Fruit fly (Drosophila melanogaster): Measurements from ENCODE around the gene Gr77a.

Gene Gr77a

DNA sequence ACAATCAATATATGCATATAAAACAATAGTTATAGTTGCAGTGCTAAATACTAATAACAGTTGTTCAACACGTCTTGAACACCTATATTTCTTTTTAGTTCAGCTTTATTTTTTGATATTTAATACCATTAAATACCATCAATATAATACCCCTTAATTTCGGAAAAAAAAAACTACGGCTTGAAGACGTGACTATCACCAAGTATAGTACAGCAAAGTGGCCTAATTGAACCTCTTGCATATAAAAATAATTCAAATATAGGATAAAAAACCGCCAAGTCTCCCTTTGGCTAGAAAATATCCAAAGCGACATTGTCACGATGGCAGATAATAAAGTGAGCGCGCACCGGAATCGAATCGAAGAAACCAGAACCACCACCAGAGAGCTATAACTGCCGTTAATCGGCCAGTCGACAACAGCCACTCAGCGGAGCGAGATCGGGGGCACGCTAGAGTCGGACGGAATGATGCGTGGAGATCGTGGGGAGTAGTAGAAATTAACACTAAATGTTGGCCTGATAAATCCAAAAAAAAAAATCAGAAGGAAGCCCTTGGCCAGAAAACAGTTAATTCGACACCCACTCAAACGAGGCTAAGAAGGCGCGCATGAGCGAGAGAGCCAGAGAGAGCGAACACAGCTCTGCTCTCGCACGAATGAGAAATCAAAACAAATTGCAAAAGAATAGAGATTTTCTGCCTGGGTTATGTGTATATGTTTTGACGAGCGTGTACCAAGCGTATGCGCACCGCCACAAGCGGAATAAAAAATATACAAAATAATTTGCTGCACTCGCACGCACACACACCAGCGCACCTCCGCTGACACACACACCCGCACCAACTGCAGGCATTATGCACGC, 45.8 kb upstream of the Gr77a start (continued):
- peak; percentile 55 for TF ChIP-seq pros (GFP tag; optimal IDR thresholded peaks at IDR 0.05)
- peak; percentile 48; the same call in 1 of the 2 replicates for TF ChIP-seq nerfin-2 (GFP tag; IDR thresholded peaks at IDR 0.05; ENCODE audit: partially characterized antibody)
- no peak for TF ChIP-seq MESR4 (GFP tag; optimal IDR thresholded peaks at IDR 0.05)
- TF ChIP-seq CG11504 (tag; optimal IDR thresholded peaks at IDR 0.05): peak; percentile 61
- no peak for TF ChIP-seq tio (GFP tag; optimal IDR thresholded peaks at IDR 0.05)
- no peak; the same call in 2 of the 3 replicates for TF ChIP-seq HLH4C (GFP tag; IDR thresholded peaks at IDR 0.05; ENCODE audit: partially characterized antibody)
- TF ChIP-seq Sry-δ (GFP tag; optimal IDR thresholded peaks at IDR 0.05): peak; percentile 18
- no peak for TF ChIP-seq CG10321 (GFP tag; IDR thresholded peaks at IDR 0.05)
- no peak for TF ChIP-seq ind (GFP tag; optimal IDR thresholded peaks at IDR 0.05)
- TF ChIP-seq Antp (GFP tag; optimal IDR thresholded peaks at IDR 0.05): peak; percentile 9
- no peak for TF ChIP-seq HLH3B (GFP tag; IDR thresholded peaks at IDR 0.05)
- TF ChIP-seq fd3F (GFP tag; optimal IDR thresholded peaks at IDR 0.05): no peak
- TF ChIP-seq CG4282 (GFP tag; optimal IDR thresholded peaks at IDR 0.05): no peak
- no peak for TF ChIP-seq aop (GFP tag; IDR thresholded peaks at IDR 0.05)
- peak; percentile 27 for TF ChIP-seq CG13296 (GFP tag; optimal IDR thresholded peaks at IDR 0.05)
- TF ChIP-seq Deaf1 (tag; optimal IDR thresholded peaks at IDR 0.05): peak; percentile 35
- peak; percentile 16 for TF ChIP-seq CG4424 (GFP tag; optimal IDR thresholded peaks at IDR 0.05)
- TF ChIP-seq CG2199 (GFP tag; IDR thresholded peaks at IDR 0.05): peak; percentile 81; the same call in 2 of the 3 replicates
- peak; percentile 91 to 98 for TF ChIP-seq Trl (optimal IDR thresholded peaks at IDR 0.05)
- TF ChIP-seq Trl (GFP tag; optimal IDR thresholded peaks at IDR 0.05): peak; percentile 77
- peak; percentile 26 for TF ChIP-seq oc (tag; optimal IDR thresholded peaks at IDR 0.05)
- peak in 1 of 2 experiments; percentile 56 for TF ChIP-seq Eip74EF (GFP tag; optimal IDR thresholded peaks at IDR 0.05)
- TF ChIP-seq Rfx (GFP tag; IDR thresholded peaks at IDR 0.05): peak; percentile 33; the same call in 1 of the 2 replicates
- TF ChIP-seq al (GFP tag; IDR thresholded peaks at IDR 0.05): no peak
- TF ChIP-seq CG17802 (tag; optimal IDR thresholded peaks at IDR 0.05): no peak
- peak; percentile 48 for TF ChIP-seq CG10147 (GFP tag; optimal IDR thresholded peaks at IDR 0.05)
- peak; percentile 57 for TF ChIP-seq Meics (GFP tag; optimal IDR thresholded peaks at IDR 0.05)
- TF ChIP-seq gfzf (GFP tag; optimal IDR thresholded peaks at IDR 0.05): no peak
- TF ChIP-seq Six4 (GFP tag; optimal IDR thresholded peaks at IDR 0.05): peak; percentile 18
- no peak for TF ChIP-seq peb (GFP tag; IDR thresholded peaks at IDR 0.05)
- peak; percentile 51 for TF ChIP-seq CG30403 (GFP tag; optimal IDR thresholded peaks at IDR 0.05)
- no peak for TF ChIP-seq Blimp-1 (GFP tag; optimal IDR thresholded peaks at IDR 0.05)
- TF ChIP-seq tap (tag; optimal IDR thresholded peaks at IDR 0.05): no peak
- no peak for TF ChIP-seq CG15479 (GFP tag; optimal IDR thresholded peaks at IDR 0.05)
- no peak for TF ChIP-seq CG4404 (GFP tag; IDR thresholded peaks at IDR 0.05)
- TF ChIP-seq Dip2 (GFP tag; IDR thresholded peaks at IDR 0.05): no peak
- TF ChIP-seq luna (GFP tag; optimal IDR thresholded peaks at IDR 0.05): peak; percentile 4
- peak; percentile 10 for TF ChIP-seq salm (tag; optimal IDR thresholded peaks at IDR 0.05)
- TF ChIP-seq Drgx (GFP tag; IDR thresholded peaks at IDR 0.05): peak; percentile 46; the same call in 1 of the 2 replicates
- peak; percentile 89 for TF ChIP-seq kni (GFP tag; optimal IDR thresholded peaks at IDR 0.05)
- TF ChIP-seq ewg (GFP tag; optimal IDR thresholded peaks at IDR 0.05): peak; percentile 90
- TF ChIP-seq odd (GFP tag; optimal IDR thresholded peaks at IDR 0.05): peak; percentile 40
- TF ChIP-seq trem (tag; optimal IDR thresholded peaks at IDR 0.05): peak; percentile 39
- peak; percentile 23; the same call in 1 of the 3 replicates for TF ChIP-seq CG16813 (GFP tag; IDR thresholded peaks at IDR 0.05; ENCODE audit: partially characterized antibody)
- peak; percentile 35; the same call in 1 of the 3 replicates for TF ChIP-seq ci (GFP tag; IDR thresholded peaks at IDR 0.05)
- TF ChIP-seq CG34376 (GFP tag; optimal IDR thresholded peaks at IDR 0.05): peak; percentile 39
- TF ChIP-seq CG7372 (GFP tag; IDR thresholded peaks at IDR 0.05): no peak
- peak; percentile 29 for TF ChIP-seq CG9932 (GFP tag; IDR thresholded peaks at IDR 0.05)
